Worm (Caenorhabditis elegans) whole organism, midembryonic: ENCODE measurements around the gene F49F1.9.

Experiments used
- cog-1 ChIP-seq: sonication (generic microtip); optimal IDR thresholded peaks from 2 replicates; lab custom pipeline; 2016; ENCODE audit warnings: missing genetic modification characterization, missing compliant biosample characterization
- flt-1 ChIP-seq: fragments of 200-800 bp; sonication (Bioruptor generic); IDR thresholded peaks from 2 replicates; pipeline ENCODE4 v1.3.6; 2022; ENCODE audit warnings: missing genetic modification characterization, missing compliant biosample characterization
- klf-2 ChIP-seq: fragments of 200-800 bp; sonication (Bioruptor generic); conservative IDR thresholded peaks from 2 replicates; pipeline ENCODE4 v1.3.6; 2022; ENCODE audit warnings: missing genetic modification reagents, missing genetic modification characterization, missing compliant biosample characterization
- tab-1 ChIP-seq: fragments of 200-800 bp; sonication (Bioruptor generic); IDR thresholded peaks from 2 replicates; pipeline ENCODE4 v1.3.6; 2022; ENCODE audit warnings: missing genetic modification characterization, missing compliant biosample characterization
- ztf-23 ChIP-seq: fragments of 200-800 bp; sonication (Bioruptor generic); IDR thresholded peaks from 2 replicates; pipeline ENCODE4 v1.3.6; 2022; ENCODE audit warnings: missing genetic modification reagents, missing genetic modification characterization, missing compliant biosample characterization
- ztf-29 ChIP-seq: fragments of 200-800 bp; sonication (Bioruptor generic); IDR thresholded peaks from 2 replicates; pipeline ENCODE4 v1.3.6; 2022; ENCODE audit warnings: missing genetic modification reagents, missing genetic modification characterization, missing compliant biosample characterization

DNA sequence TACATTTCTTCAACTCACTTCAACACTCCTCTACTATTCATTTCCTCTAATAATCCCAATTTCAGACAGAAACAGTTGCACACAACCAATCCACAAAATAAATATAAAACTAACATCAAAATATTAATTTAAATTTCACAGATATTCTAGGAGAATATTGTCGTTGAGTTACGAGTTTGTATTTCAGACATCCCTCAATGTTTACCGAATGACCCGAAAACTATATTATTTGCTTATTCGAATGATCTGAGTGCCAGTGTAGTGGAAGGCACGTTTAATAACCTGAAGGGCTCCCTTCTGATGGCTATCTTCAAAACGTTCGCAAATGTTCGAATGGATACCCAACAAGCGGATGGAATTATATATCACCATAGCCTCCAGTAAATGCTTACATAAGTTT lies 7.4 kb upstream of the F49F1.9 start, which contains the start of gene R07C12.3:
- no peak for TF ChIP-seq tab-1 (GFP tag; lab: Robert Waterston, UW)
- TF ChIP-seq ztf-23 (GFP tag; lab: Robert Waterston, UW), result no peak
- TF ChIP-seq flt-1, result no peak
- TF ChIP-seq klf-2 (GFP tag; lab: Robert Waterston, UW), result no peak
- TF ChIP-seq cog-1 (tag; lab: Kevin White, UChicago), result no peak
- no peak for TF ChIP-seq ztf-29
